Worm (Caenorhabditis elegans) whole organism, early embryonic: ENCODE results near the gene sdhb-1.
A peak's percentile ranks its signal among the peaks of the same experiment; 100 is the strongest.

Experiments
- B0310.2 ChIP-seq: sonication (generic microtip); optimal IDR thresholded peaks from 2 replicates; lab custom pipeline; 2016; ENCODE audit warnings: mild to moderate bottlenecking, missing genetic modification characterization, missing compliant biosample characterization
- F13C5.2 ChIP-seq: sonication (generic microtip); optimal IDR thresholded peaks from 2 replicates; lab custom pipeline; 2017; ENCODE audit warnings: mild to moderate bottlenecking, missing genetic modification characterization, inconsistent platforms, missing compliant biosample characterization
- aly-1 ChIP-seq: sonication (generic microtip); optimal IDR thresholded peaks from 2 replicates; lab custom pipeline; 2016; ENCODE audit warnings: missing genetic modification characterization, missing compliant biosample characterization
- ama-1 ChIP-seq: fragments of 150-350 bp; optimal IDR thresholded peaks from 2 replicates; lab custom pipeline; 2014
- ceh-13 ChIP-seq: fragments of 200-800 bp; sonication (Bioruptor generic); optimal IDR thresholded peaks from 2 replicates; lab custom pipeline; 2018; ENCODE audit warnings: mild to moderate bottlenecking, missing genetic modification characterization, missing compliant biosample characterization
- ceh-36 ChIP-seq: sonication (generic microtip); optimal IDR thresholded peaks from 2 replicates; lab custom pipeline; 2016; ENCODE audit warnings: missing genetic modification characterization, inconsistent platforms, missing compliant biosample characterization
- ets-7 ChIP-seq: sonication (generic microtip); optimal IDR thresholded peaks from 2 replicates; lab custom pipeline; 2016; ENCODE audit warnings: missing genotype, missing genetic modification characterization, missing compliant biosample characterization
- flt-1 ChIP-seq: fragments of 200-800 bp; sonication (Bioruptor generic); IDR thresholded peaks from 2 replicates; pipeline ENCODE4 v1.3.6; 2022; ENCODE audit warnings: missing genetic modification characterization, missing compliant biosample characterization
- hmbx-1 ChIP-seq: sonication (generic microtip); optimal IDR thresholded peaks from 2 replicates; lab custom pipeline; 2016; ENCODE audit warnings: mild to moderate bottlenecking, missing genetic modification characterization, missing compliant biosample characterization
- hmg-4 ChIP-seq: fragments of 200-800 bp; sonication (Bioruptor generic); optimal IDR thresholded peaks from 2 replicates; lab custom pipeline; 2018; ENCODE audit warnings: mild to moderate bottlenecking, missing genetic modification characterization, missing compliant biosample characterization
- hnd-1 ChIP-seq: sonication (generic microtip); optimal IDR thresholded peaks from 2 replicates; lab custom pipeline; 2016; ENCODE audit warnings: missing genetic modification characterization, missing compliant biosample characterization
- pes-1 ChIP-seq: fragments of 200-800 bp; sonication (Bioruptor generic); IDR thresholded peaks from 2 replicates; pipeline ENCODE4 v1.3.6; 2022; ENCODE audit warnings: missing genetic modification reagents, missing genetic modification characterization, missing compliant biosample characterization
- scrt-1 ChIP-seq: fragments of 200-800 bp; sonication (Bioruptor generic); IDR thresholded peaks from 2 replicates; pipeline ENCODE4 v1.3.6; 2022; ENCODE audit warnings: missing genetic modification characterization, missing compliant biosample characterization
- sea-1 ChIP-seq: fragments of 200-800 bp; sonication (Bioruptor generic); conservative IDR thresholded peaks from 2 replicates; pipeline ENCODE4 v1.3.6; 2022; ENCODE audit warnings: missing genetic modification characterization, missing compliant biosample characterization
- tbx-11 ChIP-seq: fragments of 200-800 bp; sonication (Bioruptor generic); IDR thresholded peaks from 2 replicates; pipeline ENCODE4 v1.3.6; 2022; ENCODE audit warnings: missing genetic modification characterization, missing compliant biosample characterization
- tbx-37 ChIP-seq: fragments of 200-800 bp; sonication (Bioruptor generic); conservative IDR thresholded peaks from 2 replicates; pipeline ENCODE4 v1.3.6; 2022; ENCODE audit warnings: missing genetic modification reagents, missing genetic modification characterization, missing compliant biosample characterization
- tra-4 ChIP-seq: sonication (generic microtip); optimal IDR thresholded peaks from 2 replicates; lab custom pipeline; 2017; ENCODE audit warnings: missing genetic modification characterization, missing compliant biosample characterization

Gene sdhb-1

DNA sequence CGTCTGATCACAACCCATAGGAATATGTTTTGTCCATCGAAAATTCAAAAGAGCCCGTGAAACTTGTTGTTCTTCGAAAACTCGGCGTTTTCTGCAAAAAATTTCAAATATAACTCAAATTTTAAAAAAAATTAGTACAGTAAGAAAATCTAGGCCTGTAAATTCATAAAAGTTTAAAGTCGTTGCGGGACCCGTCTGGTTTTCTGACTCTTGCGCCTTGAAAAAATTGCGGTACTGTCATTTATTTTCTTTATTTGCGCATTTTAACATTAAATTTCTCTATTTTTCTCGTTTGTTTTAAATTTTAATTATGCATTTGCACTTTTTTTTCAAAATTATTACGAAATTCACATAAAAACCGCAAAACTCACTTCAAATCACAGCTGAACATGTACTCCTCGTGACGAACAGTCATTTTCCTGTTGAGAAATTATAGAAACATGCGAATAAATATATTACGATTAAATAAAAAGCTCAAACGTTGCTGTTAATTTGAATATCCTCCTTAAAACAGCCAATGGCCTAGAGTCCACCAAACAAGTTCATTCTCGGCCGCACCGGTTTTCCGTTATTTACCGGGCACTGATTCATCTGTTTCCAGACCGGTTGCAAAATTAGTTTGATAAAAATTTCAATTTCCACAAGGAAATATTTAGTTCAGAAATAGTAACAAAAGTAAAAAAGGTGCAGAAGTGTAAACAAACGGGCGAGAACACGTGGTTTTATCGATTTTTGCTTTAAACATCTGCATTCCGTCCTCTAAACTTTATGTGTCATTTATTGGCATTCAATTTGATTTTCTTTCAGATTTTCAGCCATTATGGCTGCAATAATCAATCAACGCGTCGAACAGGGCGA, 33.2 kb downstream of the sdhb-1 start, which contains the start of the genes csa-1 and wdfy-2:
TSS of gene csa-1 (minus strand) at position 669 of the 858 bp plus-strand sequence.
TSS of gene wdfy-2 (plus strand) at position 808 of the 858 bp plus-strand sequence.
- TF ChIP-seq sea-1 (no peak), F13C5.2 (no peak), hnd-1 (no peak), ama-1 (lab: Kevin White, UChicago) (no peak), pes-1 (GFP tag; lab: Robert Waterston, UW) (no peak), ets-7 (no peak), tra-4 (tag; lab: Kevin White, UChicago) (no peak), ceh-13 (GFP tag; lab: Kevin White, UChicago) (no peak), tbx-11 (GFP tag; lab: Robert Waterston, UW) (no peak), hmg-4 (no peak), flt-1 (GFP tag; lab: Robert Waterston, UW) (no peak), scrt-1 (GFP tag; lab: Robert Waterston, UW) (no peak), hmbx-1 (tag; lab: Kevin White, UChicago) (no peak), B0310.2 (no peak), tbx-37 (GFP tag; lab: Robert Waterston, UW) (no peak), aly-1 (tag; lab: Kevin White, UChicago) (no peak), ceh-36 (no peak)

- TF ChIP-seq tbx-11 (GFP tag; lab: Robert Waterston, UW) = no peak
- TF ChIP-seq hmg-4 = peak; percentile 25
Measured at ce11 chrII:9316801-9317200, 35.7 kb downstream of the sdhb-1 start.

- TF ChIP-seq ceh-13 (GFP tag; lab: Kevin White, UChicago) = no peak
- no peak for TF ChIP-seq ceh-36
- no peak for TF ChIP-seq ets-7
- TF ChIP-seq hmbx-1 (tag; lab: Kevin White, UChicago) = no peak
- no peak for TF ChIP-seq scrt-1 (GFP tag; lab: Robert Waterston, UW)
- no peak for TF ChIP-seq sea-1
- no peak for TF ChIP-seq tbx-11 (GFP tag; lab: Robert Waterston, UW)
- no peak for TF ChIP-seq F13C5.2
- no peak for TF ChIP-seq hmg-4
- no peak for TF ChIP-seq tbx-37 (GFP tag; lab: Robert Waterston, UW)
- TF ChIP-seq B0310.2 = no peak
- no peak for TF ChIP-seq ama-1 (lab: Kevin White, UChicago)
- TF ChIP-seq aly-1 (tag; lab: Kevin White, UChicago) = no peak
- TF ChIP-seq pes-1 (GFP tag; lab: Robert Waterston, UW) = no peak
- TF ChIP-seq hnd-1 = no peak
- no peak for TF ChIP-seq tra-4 (tag; lab: Kevin White, UChicago)
- no peak for TF ChIP-seq flt-1 (GFP tag; lab: Robert Waterston, UW)
Measured at ce11 chrII:9315692-9316091, 36.8 kb downstream of the sdhb-1 start.

ce11 chrII:9314733-9315132, 37.8 kb downstream of the sdhb-1 start:
- TF ChIP-seq ama-1 (lab: Kevin White, UChicago) (no peak), hnd-1 (no peak), tbx-11 (GFP tag; lab: Robert Waterston, UW) (no peak), aly-1 (tag; lab: Kevin White, UChicago) (no peak), ceh-13 (GFP tag; lab: Kevin White, UChicago) (no peak), pes-1 (GFP tag; lab: Robert Waterston, UW) (no peak), hmg-4 (no peak), ets-7 (no peak), B0310.2 (no peak), ceh-36 (no peak), scrt-1 (GFP tag; lab: Robert Waterston, UW) (no peak), sea-1 (no peak), tbx-37 (GFP tag; lab: Robert Waterston, UW) (no peak), tra-4 (tag; lab: Kevin White, UChicago) (no peak), hmbx-1 (tag; lab: Kevin White, UChicago) (no peak), flt-1 (GFP tag; lab: Robert Waterston, UW) (no peak), F13C5.2 (no peak)

- no peak for TF ChIP-seq tbx-11 (GFP tag; lab: Robert Waterston, UW)
- no peak for TF ChIP-seq hmbx-1 (tag; lab: Kevin White, UChicago)
- no peak for TF ChIP-seq scrt-1 (GFP tag; lab: Robert Waterston, UW)
- TF ChIP-seq sea-1 = no peak
- TF ChIP-seq F13C5.2 = no peak
- TF ChIP-seq ets-7 = no peak
- no peak for TF ChIP-seq ama-1 (lab: Kevin White, UChicago)
- TF ChIP-seq tbx-37 (GFP tag; lab: Robert Waterston, UW) = no peak
- no peak for TF ChIP-seq flt-1 (GFP tag; lab: Robert Waterston, UW)
- TF ChIP-seq aly-1 (tag; lab: Kevin White, UChicago) = no peak
- no peak for TF ChIP-seq tra-4 (tag; lab: Kevin White, UChicago)
- TF ChIP-seq ceh-36 = no peak
- TF ChIP-seq B0310.2 = no peak
- no peak for TF ChIP-seq hnd-1
- TF ChIP-seq ceh-13 (GFP tag; lab: Kevin White, UChicago) = no peak
- TF ChIP-seq pes-1 (GFP tag; lab: Robert Waterston, UW) = no peak
- no peak for TF ChIP-seq hmg-4
Measured at ce11 chrII:9313335-9313734, 39.2 kb downstream of the sdhb-1 start.

- TF ChIP-seq tra-4 (tag; lab: Kevin White, UChicago) (no peak), tbx-37 (GFP tag; lab: Robert Waterston, UW) (no peak), flt-1 (GFP tag; lab: Robert Waterston, UW) (no peak), pes-1 (GFP tag; lab: Robert Waterston, UW) (no peak), hnd-1 (no peak), hmbx-1 (tag; lab: Kevin White, UChicago) (no peak), ceh-36 (no peak), ets-7 (no peak), ceh-13 (GFP tag; lab: Kevin White, UChicago) (no peak)
Measured at ce11 chrII:9311702-9312101, 40.8 kb downstream of the sdhb-1 start.

DNA sequence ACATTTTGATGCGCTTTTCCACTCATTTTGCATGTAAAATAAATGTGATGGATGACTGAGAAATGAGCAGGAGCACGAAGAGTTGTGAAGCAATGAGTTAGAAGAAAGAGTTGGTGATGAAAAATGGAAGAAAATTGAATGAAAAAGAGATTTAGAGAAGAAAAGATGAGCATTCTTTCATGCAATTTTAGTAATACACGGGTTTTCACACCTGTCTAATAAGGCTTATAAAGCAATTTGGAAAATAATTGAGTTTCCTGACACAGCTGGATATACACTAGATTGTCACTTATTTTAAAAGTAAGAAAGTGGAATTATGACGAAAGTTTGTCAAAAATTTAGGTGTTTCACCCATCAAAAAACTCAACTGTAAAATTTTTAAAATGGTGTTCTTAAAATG, 41.7 kb downstream of the sdhb-1 start:
- no peak for TF ChIP-seq aly-1 (tag; lab: Kevin White, UChicago)
- no peak for TF ChIP-seq ceh-36
- no peak for TF ChIP-seq ama-1 (lab: Kevin White, UChicago)
